Worm (Caenorhabditis elegans) whole organism, L1 larva: ENCODE measurements around the gene ugt-20.

Source experiments
- C04F5.9 ChIP-seq: sonication (generic microtip); optimal IDR thresholded peaks from 2 replicates; lab custom pipeline; 2016; ENCODE audit warnings: missing genetic modification characterization, missing compliant biosample characterization
- C16A3.4 ChIP-seq: fragments of 150-350 bp; optimal IDR thresholded peaks from 2 replicates; lab custom pipeline; 2014; ENCODE audit warnings: missing biosample characterization, missing genetic modification characterization
- aha-1 ChIP-seq: fragments of 150-350 bp; optimal IDR thresholded peaks from 2 replicates; lab custom pipeline; 2014; ENCODE audit warnings: missing biosample characterization, missing genetic modification characterization
- alr-1 ChIP-seq: fragments of 200-800 bp; sonication (Bioruptor generic); optimal IDR thresholded peaks from 2 replicates; lab custom pipeline; 2018; ENCODE audit warnings: borderline replicate concordance, mild to moderate bottlenecking, missing genetic modification characterization, missing compliant biosample characterization
- ama-1 ChIP-seq: fragments of 150-350 bp; optimal IDR thresholded peaks from 2 replicates; lab custom pipeline; 2014
- blmp-1 ChIP-seq: fragments of 150-350 bp; optimal IDR thresholded peaks from 2 replicates; lab custom pipeline; 2014; ENCODE audit warnings: missing biosample characterization, missing genetic modification characterization
- ces-1 ChIP-seq: fragments of 150-350 bp; optimal IDR thresholded peaks from 2 replicates; lab custom pipeline; 2014; ENCODE audit warnings: missing biosample characterization, missing genetic modification reagents, missing genetic modification characterization
- dpl-1 ChIP-seq, 3 experiments: fragments of 150-350 bp in 2 of 3; sonication (generic microtip) in 1 of 3; optimal IDR thresholded peaks; 2 replicates each; lab custom pipeline; 2014 to 2017; ENCODE audit warnings: missing biosample characterization in 3 of 3, missing genetic modification characterization in 3 of 3, missing genetic modification reagents in 3 of 3
- efl-1 ChIP-seq, 4 experiments: fragments of 150-350 bp; optimal IDR thresholded peaks in 3 of 4; peaks in 1 of 4; 1 replicate in 1 of 4; 2 replicates in 3 of 4; lab custom pipeline; 2014; ENCODE audit warnings: missing biosample characterization in 2 of 4, missing genetic modification characterization in 2 of 4, missing genetic modification reagents in 2 of 4
- efl-3 ChIP-seq: fragments of 200-800 bp; sonication (Bioruptor generic); optimal IDR thresholded peaks from 2 replicates; lab custom pipeline; 2018; ENCODE audit warnings: mild to moderate bottlenecking, missing genetic modification characterization, missing compliant biosample characterization
- ets-5 ChIP-seq: fragments of 200-800 bp; sonication (Bioruptor generic); IDR thresholded peaks from 2 replicates; pipeline ENCODE4 v1.3.6; 2022; ENCODE audit warnings: missing genetic modification characterization, missing compliant biosample characterization
- fkh-8 ChIP-seq: sonication (generic microtip); optimal IDR thresholded peaks from 2 replicates; lab custom pipeline; 2016; ENCODE audit warnings: mild to moderate bottlenecking, missing genetic modification characterization, missing compliant biosample characterization
- hlh-4 ChIP-seq: sonication (generic microtip); optimal IDR thresholded peaks from 2 replicates; lab custom pipeline; 2016; ENCODE audit warnings: mild to moderate bottlenecking, missing genetic modification characterization, missing compliant biosample characterization
- hpl-2 ChIP-seq: fragments of 150-350 bp; optimal IDR thresholded peaks from 2 replicates; lab custom pipeline; 2014; ENCODE audit warnings: missing biosample characterization, missing genetic modification reagents, missing genetic modification characterization
- isw-1 ChIP-seq: fragments of 200-800 bp; sonication (Bioruptor generic); IDR thresholded peaks from 2 replicates; pipeline ENCODE4 v1.3.6; 2022; ENCODE audit warnings: missing genetic modification characterization, missing compliant biosample characterization
- lin-13 ChIP-seq: fragments of 150-350 bp; optimal IDR thresholded peaks from 2 replicates; lab custom pipeline; 2014; ENCODE audit warnings: missing biosample characterization, missing genetic modification reagents, missing genetic modification characterization
- lin-15B ChIP-seq: fragments of 150-350 bp; sonication (generic microtip); optimal IDR thresholded peaks from 3 replicates; lab custom pipeline; 2014; ENCODE audit warnings: missing biosample characterization, missing genetic modification characterization
- lin-35 ChIP-seq, 2 experiments: fragments of 150-350 bp; optimal IDR thresholded peaks; 2 replicates each; lab custom pipeline; 2014; ENCODE audit warnings: missing biosample characterization in 2 of 2, missing genetic modification characterization in 2 of 2, missing genetic modification reagents in 2 of 2
- mab-9 ChIP-seq: fragments of 200-800 bp; sonication (Bioruptor generic); IDR thresholded peaks from 2 replicates; pipeline ENCODE4 v1.3.6; 2022; ENCODE audit warnings: missing genetic modification reagents, missing genetic modification characterization, missing compliant biosample characterization
- mdl-1 ChIP-seq, 2 experiments: fragments of 150-350 bp; optimal IDR thresholded peaks; 2 replicates each; lab custom pipeline; 2014 to 2017; ENCODE audit warnings: missing biosample characterization in 2 of 2, missing genetic modification characterization in 2 of 2, inconsistent platforms in 1 of 2
- mef-2 ChIP-seq: fragments of 150-350 bp; optimal IDR thresholded peaks from 2 replicates; lab custom pipeline; 2014; ENCODE audit warnings: missing biosample characterization, missing genetic modification characterization
- mep-1 ChIP-seq: fragments of 150-350 bp; optimal IDR thresholded peaks from 2 replicates; lab custom pipeline; 2014; ENCODE audit warnings: missing biosample characterization, missing genetic modification characterization
- nhr-20 ChIP-seq: sonication (generic microtip); optimal IDR thresholded peaks from 2 replicates; lab custom pipeline; 2016; ENCODE audit warnings: mild to moderate bottlenecking, missing genetic modification characterization, missing compliant biosample characterization
- nhr-71 ChIP-seq: sonication (generic microtip); optimal IDR thresholded peaks from 2 replicates; lab custom pipeline; 2016; ENCODE audit warnings: mild to moderate bottlenecking, missing genetic modification characterization, moderate library complexity, missing compliant biosample characterization
- nhr-84 ChIP-seq: sonication (generic microtip); optimal IDR thresholded peaks from 2 replicates; lab custom pipeline; 2017; ENCODE audit warnings: missing biosample characterization, missing genetic modification characterization
- nhr-85 ChIP-seq: sonication (generic microtip); peaks from one replicate; lab custom pipeline; 2016; ENCODE audit warnings: missing genetic modification characterization, inconsistent platforms, missing compliant biosample characterization
- pax-3 ChIP-seq: fragments of 200-800 bp; sonication (Bioruptor generic); optimal IDR thresholded peaks from 2 replicates; lab custom pipeline; 2018; ENCODE audit warnings: mild to moderate bottlenecking, missing genetic modification characterization, moderate library complexity, missing compliant biosample characterization
- pqm-1 ChIP-seq: sonication (generic microtip); optimal IDR thresholded peaks from 3 replicates; lab custom pipeline; 2017; ENCODE audit warnings: missing biosample characterization, missing genetic modification characterization
- rnt-1 ChIP-seq: sonication (generic microtip); optimal IDR thresholded peaks from 2 replicates; lab custom pipeline; 2016; ENCODE audit warnings: mild to moderate bottlenecking, missing genetic modification characterization, moderate library complexity, missing compliant biosample characterization
- snpc-4 ChIP-seq: fragments of 150-350 bp; optimal IDR thresholded peaks from 2 replicates; lab custom pipeline; 2014; ENCODE audit warnings: missing biosample characterization, missing genetic modification characterization
- snu-23 ChIP-seq: sonication (generic microtip); optimal IDR thresholded peaks from 2 replicates; lab custom pipeline; 2016; ENCODE audit warnings: missing genetic modification characterization, missing compliant biosample characterization
- swsn-7 ChIP-seq: sonication (generic microtip); optimal IDR thresholded peaks from 2 replicates; lab custom pipeline; 2016; ENCODE audit warnings: missing genetic modification characterization, missing compliant biosample characterization
- tbx-2 ChIP-seq: sonication (generic microtip); optimal IDR thresholded peaks from 2 replicates; lab custom pipeline; 2016; ENCODE audit warnings: missing genetic modification characterization, missing compliant biosample characterization
- unc-130 ChIP-seq: fragments of 150-350 bp; optimal IDR thresholded peaks from 2 replicates; lab custom pipeline; 2017; ENCODE audit warnings: missing biosample characterization, missing genetic modification characterization, inconsistent platforms
- unc-62 ChIP-seq: fragments of 150-350 bp; optimal IDR thresholded peaks from 2 replicates; lab custom pipeline; 2014; ENCODE audit warnings: missing biosample characterization, missing genetic modification reagents, missing genetic modification characterization

ugt-20 gene

DNA sequence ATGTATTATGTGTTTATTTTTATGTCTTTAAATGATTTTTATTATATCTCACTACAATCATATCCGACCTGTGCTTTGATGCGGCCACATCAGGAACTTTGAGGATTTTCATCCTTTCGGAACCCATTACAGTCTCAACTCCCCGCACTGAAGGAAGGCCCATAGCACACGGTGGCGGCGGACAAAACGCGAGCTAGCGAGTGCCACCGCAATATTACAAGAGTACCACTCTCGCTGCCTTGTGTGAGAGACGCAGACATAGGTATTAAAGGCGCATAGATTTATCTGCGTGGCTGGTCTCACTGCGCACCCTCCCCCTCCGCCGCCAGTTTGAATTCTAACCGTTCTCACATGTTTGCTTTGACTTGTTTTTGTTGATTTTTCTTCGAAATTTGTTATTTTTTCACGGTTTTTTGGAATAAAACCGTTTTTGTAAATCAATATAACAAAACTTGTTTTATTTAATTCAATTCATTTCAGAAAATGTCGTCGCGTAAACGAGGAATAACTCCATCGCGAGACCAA lies 34.4 kb upstream of the ugt-20 start, which contains the start of gene zen-4:
Gene zen-4 (plus strand): TSS at position 475 of the 525 bp plus-strand sequence.
- no peak for TF ChIP-seq aha-1 (tag; lab: Kevin White, UChicago)
- TF ChIP-seq efl-1 (optimal IDR thresholded peaks at IDR 0.05; lab: Kevin White, UChicago) = peak; percentile 78 to 86
- TF ChIP-seq efl-1 (GFP tag; optimal IDR thresholded peaks at IDR 0.05 in 1 of 2; lab: Kevin White, UChicago) = peak; percentile 70 to 96
- TF ChIP-seq dpl-1 (GFP tag; optimal IDR thresholded peaks at IDR 0.05; lab: Kevin White, UChicago) = peak; percentile 53 to 61 (median 60)
- peak; percentile 27 for TF ChIP-seq nhr-20 (tag; lab: Kevin White, UChicago)
- peak; percentile 39 for TF ChIP-seq nhr-71 (tag; lab: Kevin White, UChicago)
- TF ChIP-seq snu-23 (GFP tag; lab: Kevin White, UChicago) = peak; percentile 51
- no peak for TF ChIP-seq ama-1
- peak; percentile 14 for TF ChIP-seq tbx-2 (tag; lab: Kevin White, UChicago)
- TF ChIP-seq lin-35 (GFP tag; optimal IDR thresholded peaks at IDR 0.05; lab: Kevin White, UChicago) = peak; percentile 49 to 82
- TF ChIP-seq nhr-85 (tag; lab: Kevin White, UChicago) = peak; percentile 77
- no peak for TF ChIP-seq hlh-4 (tag; lab: Kevin White, UChicago)
- peak; percentile 10 for TF ChIP-seq blmp-1 (tag; lab: Kevin White, UChicago)
- TF ChIP-seq hpl-2 (GFP tag; lab: Kevin White, UChicago) = peak; percentile 3
- no peak for TF ChIP-seq isw-1 (GFP tag; lab: Robert Waterston, UW)
- peak; percentile 82 for TF ChIP-seq lin-13 (GFP tag; lab: Kevin White, UChicago)
- TF ChIP-seq rnt-1 (tag; lab: Kevin White, UChicago) = peak; percentile 33
- TF ChIP-seq nhr-84 = no peak
- peak; percentile 96 for TF ChIP-seq snpc-4 (tag; lab: Kevin White, UChicago)

DNA sequence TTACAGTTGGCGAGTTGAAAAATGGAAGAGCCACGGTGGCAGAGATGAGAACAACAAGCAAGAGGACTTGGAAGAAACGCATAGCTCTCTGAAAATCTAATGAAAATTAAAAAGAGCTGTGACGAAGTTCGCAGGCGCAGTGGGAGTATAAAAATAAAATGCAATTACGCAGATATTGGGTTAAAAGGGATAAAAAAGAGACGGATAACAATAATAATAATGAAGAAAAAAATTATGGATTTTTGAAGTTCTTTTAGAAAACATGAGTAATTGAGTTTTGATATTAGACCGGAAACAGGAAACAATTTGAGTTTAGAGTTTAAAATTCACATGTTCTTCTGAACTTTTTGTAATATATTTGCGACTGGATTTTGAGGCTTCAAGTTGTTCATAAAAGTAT lies 28.9 kb upstream of the ugt-20 start, which contains the start of gene M03D4.3:
Gene M03D4.3 (minus strand): TSS at position 101 of the 400 bp plus-strand sequence.
- TF ChIP-seq nhr-71 (tag; lab: Kevin White, UChicago) = no peak
- TF ChIP-seq mdl-1 (tag; optimal IDR thresholded peaks at IDR 0.05; lab: Kevin White, UChicago) = no peak
- no peak for TF ChIP-seq mab-9 (GFP tag; lab: Robert Waterston, UW)
- TF ChIP-seq hpl-2 (GFP tag; lab: Kevin White, UChicago) = no peak
- no peak for TF ChIP-seq C16A3.4 (tag; lab: Kevin White, UChicago)
- TF ChIP-seq lin-13 (GFP tag; lab: Kevin White, UChicago) = no peak
- no peak for TF ChIP-seq mep-1
- no peak for TF ChIP-seq efl-1 (optimal IDR thresholded peaks at IDR 0.05; lab: Kevin White, UChicago)
- TF ChIP-seq efl-1 (GFP tag; optimal IDR thresholded peaks at IDR 0.05 in 1 of 2; lab: Kevin White, UChicago) = no peak
- TF ChIP-seq ets-5 (GFP tag; lab: Robert Waterston, UW) = no peak
- no peak for TF ChIP-seq fkh-8 (tag; lab: Kevin White, UChicago)
- no peak for TF ChIP-seq C04F5.9 (tag; lab: Kevin White, UChicago)
- no peak for TF ChIP-seq lin-15B (tag; lab: Kevin White, UChicago)
- no peak for TF ChIP-seq mef-2 (tag; lab: Kevin White, UChicago)
- no peak for TF ChIP-seq tbx-2 (tag; lab: Kevin White, UChicago)
- no peak for TF ChIP-seq swsn-7
- no peak for TF ChIP-seq pqm-1 (tag; lab: Kevin White, UChicago)
- TF ChIP-seq pax-3 (tag; lab: Kevin White, UChicago) = no peak

DNA sequence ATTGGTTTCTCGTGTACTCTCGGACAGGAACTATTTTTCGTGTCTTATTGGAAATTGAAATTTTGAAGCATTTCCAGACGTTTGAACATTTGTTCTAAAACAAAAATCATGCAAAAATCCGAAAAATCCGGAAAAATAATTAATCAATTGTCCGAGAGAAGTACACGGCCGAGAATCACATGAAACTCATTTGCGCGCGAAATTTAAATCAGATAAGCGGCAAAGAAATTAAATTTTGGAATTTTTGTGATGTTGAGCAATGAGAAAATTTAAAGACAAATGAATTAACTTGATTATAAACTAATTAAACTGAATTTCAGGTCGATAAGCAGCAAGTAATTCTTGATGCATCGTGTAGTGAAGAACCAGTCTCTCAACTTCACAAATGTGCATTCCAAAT lies 25.3 kb upstream of the ugt-20 start:
- TF ChIP-seq alr-1 (tag; lab: Kevin White, UChicago) (no peak), unc-62 (GFP tag; lab: Kevin White, UChicago) (no peak), efl-1 (optimal IDR thresholded peaks at IDR 0.05; lab: Kevin White, UChicago) (peak; percentile 1 to 75), efl-1 (GFP tag; optimal IDR thresholded peaks at IDR 0.05 in 1 of 2; lab: Kevin White, UChicago) (peak; percentile 24 to 93), lin-35 (GFP tag; optimal IDR thresholded peaks at IDR 0.05; lab: Kevin White, UChicago) (peak in 1 of 2 experiments; percentile 11), dpl-1 (GFP tag; optimal IDR thresholded peaks at IDR 0.05; lab: Kevin White, UChicago) (peak in 2 of 3 experiments; percentile 0 to 33)
- TF ChIP-seq, all 84 proteins: peak for 3

DNA sequence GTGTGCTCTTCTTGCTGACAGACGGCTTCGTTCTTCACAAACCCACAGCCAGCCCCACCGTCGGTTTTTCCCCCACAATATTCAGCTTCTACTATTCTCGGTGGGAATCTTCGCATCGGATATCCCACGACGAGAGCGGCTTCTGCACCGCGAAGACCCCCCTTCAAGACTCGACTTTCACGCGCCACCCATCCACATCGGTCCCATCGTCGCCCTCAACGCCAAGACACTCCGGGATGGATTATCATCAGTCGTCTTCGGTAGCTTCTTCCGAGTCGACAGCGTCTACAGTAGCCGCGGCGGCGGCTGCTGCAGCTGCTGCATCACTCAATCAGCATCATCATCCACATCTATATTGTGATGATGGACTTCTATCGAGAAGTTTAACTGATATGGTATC lies 21.0 kb upstream of the ugt-20 start:
- no peak for TF ChIP-seq efl-1 (optimal IDR thresholded peaks at IDR 0.05; lab: Kevin White, UChicago)
- peak in 1 of 2 experiments; percentile 53 for TF ChIP-seq efl-1 (GFP tag; optimal IDR thresholded peaks at IDR 0.05 in 1 of 2; lab: Kevin White, UChicago)
- TF ChIP-seq fkh-8 (tag; lab: Kevin White, UChicago) = no peak
- TF ChIP-seq efl-3 = no peak
- TF ChIP-seq unc-130 (tag; lab: Kevin White, UChicago) = no peak
- no peak for TF ChIP-seq blmp-1 (tag; lab: Kevin White, UChicago)
- no peak for TF ChIP-seq lin-13 (GFP tag; lab: Kevin White, UChicago)
- no peak for TF ChIP-seq ces-1 (GFP tag; lab: Kevin White, UChicago)
